Fruit fly (Drosophila melanogaster): ENCODE data around the gene Vsx2.

DNA sequence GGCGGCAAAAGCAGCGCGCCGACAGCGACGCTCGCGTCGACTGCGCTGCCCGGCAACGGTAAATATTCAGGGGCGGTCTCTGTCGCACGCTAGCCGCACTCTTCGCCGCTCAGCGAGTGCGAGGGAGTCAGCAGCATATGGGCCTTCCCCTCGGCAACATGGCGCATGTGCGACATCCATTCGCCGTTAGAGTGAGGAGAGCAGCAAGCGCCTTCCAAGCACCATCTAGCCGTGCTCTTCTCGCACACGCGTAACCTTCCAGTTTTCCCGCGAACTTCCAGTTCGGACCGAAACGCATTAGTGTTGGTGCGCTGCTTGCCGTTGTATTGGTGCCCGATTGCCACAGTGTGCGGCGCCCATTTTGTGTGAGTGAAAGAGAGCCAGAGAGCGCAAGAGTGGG is 520 bp upstream of the Vsx2 start:
- no peak for TF ChIP-seq Myc (optimal IDR thresholded peaks at IDR 0.05)
- no peak for TF ChIP-seq Sin3A (optimal IDR thresholded peaks at IDR 0.05)
- TF ChIP-seq h (optimal IDR thresholded peaks at IDR 0.05) = no peak
- TF ChIP-seq psq (optimal IDR thresholded peaks at IDR 0.05) = no peak
- TF ChIP-seq ttk (optimal IDR thresholded peaks at IDR 0.05) = no peak
